Fruit fly (Drosophila melanogaster) S2 (cell line): ENCODE measurements around the gene CG9150.

ENCODE experiments used
- CG8478 ChIP-seq: fragments of >200 bp; optimal IDR thresholded peaks from 2 replicates; lab custom pipeline; 2018
- CTCF ChIP-seq, 2 experiments: fragments of >200 bp; optimal IDR thresholded peaks; 2 replicates each; lab custom pipeline; 2018

Gene CG9150

dm6 chr2L:6085733-6086317, 17.4 kb upstream of the CG9150 start:
- no peak for TF ChIP-seq CTCF (optimal IDR thresholded peaks at IDR 0.05; lab: Kevin White, UChicago)
- TF ChIP-seq CG8478 (lab: Kevin White, UChicago): no peak

- no peak for TF ChIP-seq CTCF (optimal IDR thresholded peaks at IDR 0.05; lab: Kevin White, UChicago)
- TF ChIP-seq CG8478 (lab: Kevin White, UChicago): no peak
Measured at dm6 chr2L:6084694-6085093, 16.3 kb upstream of the CG9150 start.

- TF ChIP-seq CG8478 (lab: Kevin White, UChicago) (no peak), CTCF (optimal IDR thresholded peaks at IDR 0.05; lab: Kevin White, UChicago) (no peak)
Measured at dm6 chr2L:6082936-6083627, 14.7 kb upstream of the CG9150 start.

dm6 chr2L:6082157-6082645, 13.8 kb upstream of the CG9150 start, which contains the start of gene Kr-h1:
Kr-h1 (plus strand) TSS chr2L:6082603.
- TF ChIP-seq CG8478 (lab: Kevin White, UChicago): no peak
- TF ChIP-seq CTCF (optimal IDR thresholded peaks at IDR 0.05; lab: Kevin White, UChicago): no peak

dm6 chr2L:6081134-6081832, 12.9 kb upstream of the CG9150 start:
- no peak for TF ChIP-seq CTCF (optimal IDR thresholded peaks at IDR 0.05; lab: Kevin White, UChicago)
- no peak for TF ChIP-seq CG8478 (lab: Kevin White, UChicago)

dm6 chr2L:6080329-6080728, 11.9 kb upstream of the CG9150 start:
- TF ChIP-seq CTCF (optimal IDR thresholded peaks at IDR 0.05; lab: Kevin White, UChicago) (no peak), CG8478 (lab: Kevin White, UChicago) (no peak)

dm6 chr2L:6078757-6079351, 10.5 kb upstream of the CG9150 start:
- no peak for TF ChIP-seq CG8478 (lab: Kevin White, UChicago)
- TF ChIP-seq CTCF (optimal IDR thresholded peaks at IDR 0.05; lab: Kevin White, UChicago): no peak

- TF ChIP-seq CG8478 (lab: Kevin White, UChicago) (no peak), CTCF (optimal IDR thresholded peaks at IDR 0.05; lab: Kevin White, UChicago) (no peak)
Measured at dm6 chr2L:6077632-6078031, 9.2 kb upstream of the CG9150 start.

- TF ChIP-seq CTCF (optimal IDR thresholded peaks at IDR 0.05; lab: Kevin White, UChicago) (no peak), CG8478 (lab: Kevin White, UChicago) (no peak)
Measured at dm6 chr2L:6076829-6077364, 8.5 kb upstream of the CG9150 start.

dm6 chr2L:6076143-6076542, 7.7 kb upstream of the CG9150 start:
- TF ChIP-seq CG8478 (lab: Kevin White, UChicago) (no peak), CTCF (optimal IDR thresholded peaks at IDR 0.05; lab: Kevin White, UChicago) (no peak)

dm6 chr2L:6075345-6075744, 7.0 kb upstream of the CG9150 start:
- TF ChIP-seq CG8478 (lab: Kevin White, UChicago) (no peak), CTCF (optimal IDR thresholded peaks at IDR 0.05; lab: Kevin White, UChicago) (no peak)

- TF ChIP-seq CG8478 (lab: Kevin White, UChicago) (no peak), CTCF (optimal IDR thresholded peaks at IDR 0.05; lab: Kevin White, UChicago) (no peak)
Measured at dm6 chr2L:6074314-6074713, 5.9 kb upstream of the CG9150 start.

dm6 chr2L:6073894-6074293, 5.5 kb upstream of the CG9150 start:
- no peak for TF ChIP-seq CTCF (optimal IDR thresholded peaks at IDR 0.05; lab: Kevin White, UChicago)
- no peak for TF ChIP-seq CG8478 (lab: Kevin White, UChicago)

- TF ChIP-seq CTCF (optimal IDR thresholded peaks at IDR 0.05; lab: Kevin White, UChicago): no peak
- TF ChIP-seq CG8478 (lab: Kevin White, UChicago): no peak
Measured at dm6 chr2L:6072124-6072523, 3.7 kb upstream of the CG9150 start.
